Worm (Caenorhabditis elegans): ENCODE results near the gene cul-2.
A peak's percentile ranks its signal among the peaks of the same experiment; 100 is the strongest.

The cul-2 gene

DNA sequence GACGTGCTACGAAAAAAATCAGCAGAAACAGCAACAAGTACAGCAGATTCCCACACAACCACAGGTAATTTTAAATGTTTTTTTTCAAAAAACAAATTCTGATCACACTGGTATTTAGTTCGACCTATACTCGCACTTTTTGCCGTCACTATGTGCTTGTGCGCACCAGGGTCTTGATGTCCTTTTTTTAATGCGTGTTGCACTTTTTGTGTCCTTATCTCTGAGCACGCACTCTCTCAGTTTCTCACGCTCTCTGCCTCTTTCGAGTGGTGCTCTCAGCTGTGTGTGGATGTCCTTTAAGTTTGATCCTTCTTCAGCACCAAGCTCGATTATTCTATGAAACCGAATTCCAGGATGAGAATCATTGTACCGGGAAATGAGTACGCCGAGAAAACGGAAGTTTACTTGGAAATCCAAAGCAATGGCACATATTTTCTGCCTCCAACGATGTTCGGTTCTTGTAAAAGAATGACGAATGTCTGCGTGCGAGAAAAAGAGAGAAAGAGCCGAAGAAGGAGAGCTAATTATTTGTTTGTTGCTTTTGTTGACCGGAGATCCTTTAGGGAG lies 31.4 kb downstream of the cul-2 start:
- TF ChIP-seq nhr-11 (tag; optimal IDR thresholded peaks at IDR 0.05) = peak; percentile 77
- no peak for TF ChIP-seq R02D3.7 (tag; optimal IDR thresholded peaks at IDR 0.05)
- TF ChIP-seq daf-12 (tag; optimal IDR thresholded peaks at IDR 0.05) = no peak
- no peak for TF ChIP-seq elt-3 (tag; optimal IDR thresholded peaks at IDR 0.05)
- no peak for TF ChIP-seq ceh-9 (tag; optimal IDR thresholded peaks at IDR 0.05)
- no peak for TF ChIP-seq nhr-237 (tag; optimal IDR thresholded peaks at IDR 0.05)
- no peak for TF ChIP-seq ama-1 (optimal IDR thresholded peaks at IDR 0.05)
- TF ChIP-seq pqm-1 (tag; optimal IDR thresholded peaks at IDR 0.05) = peak; percentile 26
- no peak for TF ChIP-seq ceh-28 (tag; optimal IDR thresholded peaks at IDR 0.05)
- no peak for TF ChIP-seq elt-1 (tag; optimal IDR thresholded peaks at IDR 0.05)
- no peak for TF ChIP-seq nhr-77 (tag; optimal IDR thresholded peaks at IDR 0.05)
- TF ChIP-seq pha-4 (tag; optimal IDR thresholded peaks at IDR 0.05) = peak; percentile 11
- peak; percentile 16 for TF ChIP-seq egl-5 (tag; optimal IDR thresholded peaks at IDR 0.05)
- no peak for TF ChIP-seq nhr-12 (tag; optimal IDR thresholded peaks at IDR 0.05)
- TF ChIP-seq mml-1 (tag; optimal IDR thresholded peaks at IDR 0.05) = no peak
- no peak for TF ChIP-seq fos-1 (tag; optimal IDR thresholded peaks at IDR 0.05)
- TF ChIP-seq ZK546.5 (tag; optimal IDR thresholded peaks at IDR 0.05) = no peak
- no peak for TF ChIP-seq ztf-11 (tag; optimal IDR thresholded peaks at IDR 0.05)
- TF ChIP-seq nfya-1 (tag; optimal IDR thresholded peaks at IDR 0.05; ENCODE audit: insufficient read depth) = peak; percentile 41
- no peak for TF ChIP-seq skn-1 (tag; optimal IDR thresholded peaks at IDR 0.05)
- TF ChIP-seq elt-2 (tag; optimal IDR thresholded peaks at IDR 0.05) = peak; percentile 16
- no peak for TF ChIP-seq hmg-11 (tag; optimal IDR thresholded peaks at IDR 0.05)
- TF ChIP-seq unc-62 (GFP tag; optimal IDR thresholded peaks at IDR 0.05) = no peak
- no peak for TF ChIP-seq ceh-82 (tag; optimal IDR thresholded peaks at IDR 0.05)
- TF ChIP-seq sea-2 (GFP tag; optimal IDR thresholded peaks at IDR 0.05) = no peak
- no peak for TF ChIP-seq fkh-2 (tag; optimal IDR thresholded peaks at IDR 0.05)
- no peak for TF ChIP-seq nhr-28 (tag; optimal IDR thresholded peaks at IDR 0.05)
- no peak for TF ChIP-seq ceh-16 (tag; optimal IDR thresholded peaks at IDR 0.05)
- TF ChIP-seq unc-39 (tag; optimal IDR thresholded peaks at IDR 0.05) = no peak
- TF ChIP-seq jun-1 (tag; optimal IDR thresholded peaks at IDR 0.05) = no peak
- no peak for TF ChIP-seq eor-1 (tag; optimal IDR thresholded peaks at IDR 0.05)
- peak; percentile 8 for TF ChIP-seq lsy-12 (tag; optimal IDR thresholded peaks at IDR 0.05)
- no peak for TF ChIP-seq lin-15B (tag; optimal IDR thresholded peaks at IDR 0.05)

DNA sequence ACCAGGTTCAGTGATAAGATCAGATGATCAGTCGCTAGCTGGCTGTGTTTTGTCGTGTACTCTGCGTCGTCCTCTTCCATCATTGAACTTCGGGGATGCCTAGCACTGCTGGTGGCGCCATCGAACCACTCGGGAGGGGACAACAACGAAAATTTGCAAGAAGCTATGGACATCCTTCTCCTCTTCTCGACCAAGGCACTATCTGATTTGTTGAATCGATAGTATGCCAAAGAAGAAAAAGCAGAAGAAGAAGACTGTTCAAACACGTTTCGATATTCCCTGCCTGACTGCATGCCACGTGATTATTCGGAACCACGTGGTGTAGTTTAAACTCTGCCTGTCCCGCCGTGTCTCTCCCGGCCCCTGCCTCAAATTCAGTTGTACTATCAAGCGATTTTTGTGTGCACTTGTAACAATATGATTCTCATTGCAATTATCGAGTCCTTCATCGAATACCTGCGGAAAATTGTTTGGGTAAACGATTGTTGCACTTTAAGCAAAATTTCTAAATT lies 32.2 kb downstream of the cul-2 start:
- peak; percentile 60 for TF ChIP-seq lsy-12 (tag; optimal IDR thresholded peaks at IDR 0.05)
- peak; percentile 30 for TF ChIP-seq elt-1 (tag; optimal IDR thresholded peaks at IDR 0.05)
- peak; percentile 45 for TF ChIP-seq jun-1 (tag; optimal IDR thresholded peaks at IDR 0.05)
- TF ChIP-seq nhr-43 (tag; optimal IDR thresholded peaks at IDR 0.05; ENCODE audit: poor library complexity, severe bottlenecking) = peak; percentile 73
- no peak for TF ChIP-seq ceh-82 (tag; optimal IDR thresholded peaks at IDR 0.05)
- TF ChIP-seq tbx-2 (tag; optimal IDR thresholded peaks at IDR 0.05) = peak; percentile 29
- peak; percentile 54 for TF ChIP-seq ama-1 (optimal IDR thresholded peaks at IDR 0.05)
- no peak for TF ChIP-seq lin-15B (tag; optimal IDR thresholded peaks at IDR 0.05)
- peak; percentile 13 for TF ChIP-seq mdl-1 (tag; optimal IDR thresholded peaks at IDR 0.05)
- TF ChIP-seq R02D3.7 (tag; optimal IDR thresholded peaks at IDR 0.05) = no peak
- no peak for TF ChIP-seq nhr-237 (tag; optimal IDR thresholded peaks at IDR 0.05)
- TF ChIP-seq fos-1 (tag; optimal IDR thresholded peaks at IDR 0.05) = no peak
- TF ChIP-seq zag-1 (tag; optimal IDR thresholded peaks at IDR 0.05) = no peak
- peak; percentile 31 for TF ChIP-seq nhr-23 (tag; optimal IDR thresholded peaks at IDR 0.05)
- TF ChIP-seq hmg-11 (tag; optimal IDR thresholded peaks at IDR 0.05) = peak; percentile 5
- peak; percentile 72 for TF ChIP-seq nhr-25 (tag; optimal IDR thresholded peaks at IDR 0.05)
- TF ChIP-seq sea-2 (GFP tag; optimal IDR thresholded peaks at IDR 0.05) = no peak

DNA sequence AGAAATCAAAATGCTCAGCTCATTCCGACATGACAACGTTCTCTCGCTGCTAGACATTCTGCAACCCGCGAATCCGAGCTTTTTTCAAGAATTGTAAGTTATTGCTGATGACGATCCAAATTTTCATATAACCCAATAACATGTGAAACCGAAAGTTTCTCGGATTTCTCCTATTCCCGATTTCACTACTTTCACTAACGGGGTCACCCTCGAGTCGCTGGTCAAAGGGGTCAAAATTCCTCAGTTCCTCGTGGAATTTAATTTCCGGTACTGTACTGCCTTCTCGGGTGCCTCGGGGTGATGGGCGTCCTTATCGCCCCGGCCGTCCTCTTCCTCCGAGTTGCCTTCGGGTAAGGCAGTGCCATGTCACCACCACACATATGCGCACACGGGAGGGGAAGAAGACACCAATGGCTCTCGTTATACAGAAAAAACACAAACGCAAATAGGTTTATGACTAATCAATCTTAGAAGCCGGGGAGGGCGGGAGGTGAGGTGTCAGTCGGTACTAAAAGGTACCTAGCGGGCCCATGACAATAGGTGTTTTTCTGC lies 33.2 kb downstream of the cul-2 start:
- TF ChIP-seq mdl-1 (tag; optimal IDR thresholded peaks at IDR 0.05) (no peak), pqm-1 (tag; optimal IDR thresholded peaks at IDR 0.05) (no peak), nhr-23 (tag; optimal IDR thresholded peaks at IDR 0.05) (peak; percentile 63), hmg-11 (tag; optimal IDR thresholded peaks at IDR 0.05) (no peak), nfya-1 (tag; optimal IDR thresholded peaks at IDR 0.05; ENCODE audit: insufficient read depth) (no peak), tbx-2 (tag; optimal IDR thresholded peaks at IDR 0.05) (peak; percentile 16)
